Worm (Caenorhabditis elegans) whole organism, mixed stage, embryonic: Measurements from ENCODE around the gene T28F3.5.

Experiments
- M03D4.4 ChIP-seq: sonication (generic microtip); optimal IDR thresholded peaks from 2 replicates; lab custom pipeline; 2017; ENCODE audit warnings: mild to moderate bottlenecking, missing genetic modification characterization, missing compliant biosample characterization
- blmp-1 ChIP-seq: fragments of 150-350 bp; optimal IDR thresholded peaks from 2 replicates; lab custom pipeline; 2014; ENCODE audit warnings: missing biosample characterization, missing genetic modification characterization
- ceh-39 ChIP-seq: fragments of 150-350 bp; optimal IDR thresholded peaks from 2 replicates; lab custom pipeline; 2014; ENCODE audit warnings: missing biosample characterization, missing genetic modification characterization
- ceh-43 ChIP-seq: fragments of 200-800 bp; sonication (Bioruptor generic); optimal IDR thresholded peaks from 2 replicates; lab custom pipeline; 2018; ENCODE audit warnings: mild to moderate bottlenecking, missing genetic modification characterization, moderate library complexity, missing compliant biosample characterization
- ces-1 ChIP-seq: fragments of 150-350 bp; optimal IDR thresholded peaks from 2 replicates; lab custom pipeline; 2014; ENCODE audit warnings: missing biosample characterization, missing genetic modification reagents, missing genetic modification characterization
- cnd-1 ChIP-seq: fragments of 200-800 bp; sonication (Bioruptor generic); optimal IDR thresholded peaks from 2 replicates; lab custom pipeline; 2018; ENCODE audit warnings: mild to moderate bottlenecking, missing genetic modification characterization, missing compliant biosample characterization
- drap-1 ChIP-seq: fragments of 200-800 bp; sonication (Bioruptor generic); optimal IDR thresholded peaks from 3 replicates; lab custom pipeline; 2018; ENCODE audit warnings: mild to moderate bottlenecking, missing genetic modification characterization, missing compliant biosample characterization
- elt-1 ChIP-seq: sonication (generic microtip); optimal IDR thresholded peaks from 2 replicates; lab custom pipeline; 2017; ENCODE audit warnings: missing genetic modification characterization, mild to moderate bottlenecking, missing compliant biosample characterization, antibody characterized with exemption, moderate library complexity, borderline replicate concordance; ENCODE audit not compliant: insufficient read depth
- elt-3 ChIP-seq: fragments of 150-350 bp; optimal IDR thresholded peaks from 2 replicates; lab custom pipeline; 2014; ENCODE audit warnings: missing biosample characterization, missing genetic modification characterization
- flh-1 ChIP-seq: fragments of 200-800 bp; sonication (Bioruptor generic); optimal IDR thresholded peaks from 2 replicates; lab custom pipeline; 2018; ENCODE audit warnings: mild to moderate bottlenecking, missing genetic modification characterization, moderate library complexity, missing compliant biosample characterization
- ham-2 ChIP-seq: fragments of 200-800 bp; sonication (Bioruptor generic); optimal IDR thresholded peaks from 2 replicates; lab custom pipeline; 2018; ENCODE audit warnings: mild to moderate bottlenecking, missing genetic modification characterization, missing compliant biosample characterization
- hlh-1 ChIP-seq: fragments of 150-350 bp; optimal IDR thresholded peaks from 2 replicates; lab custom pipeline; 2014; ENCODE audit warnings: missing biosample characterization, missing genetic modification reagents, missing genetic modification characterization
- lin-13 ChIP-seq: fragments of 150-350 bp; optimal IDR thresholded peaks from 2 replicates; lab custom pipeline; 2014; ENCODE audit warnings: missing biosample characterization, missing genetic modification characterization
- lsy-2 ChIP-seq: fragments of 150-350 bp; optimal IDR thresholded peaks from 2 replicates; lab custom pipeline; 2014; ENCODE audit warnings: missing biosample characterization, missing genetic modification characterization
- mab-5 ChIP-seq: fragments of 150-350 bp; optimal IDR thresholded peaks from 2 replicates; lab custom pipeline; 2014; ENCODE audit warnings: missing biosample characterization, missing genetic modification characterization
- mep-1 ChIP-seq: fragments of 150-350 bp; optimal IDR thresholded peaks from 2 replicates; lab custom pipeline; 2017; ENCODE audit warnings: missing biosample characterization, missing genetic modification reagents, missing genetic modification characterization, inconsistent platforms
- mls-2 ChIP-seq: sonication (generic microtip); optimal IDR thresholded peaks from 2 replicates; lab custom pipeline; 2016; ENCODE audit warnings: mild to moderate bottlenecking, missing genetic modification characterization, moderate library complexity, missing compliant biosample characterization
- nhr-12 ChIP-seq: fragments of 150-350 bp; optimal IDR thresholded peaks from 2 replicates; lab custom pipeline; 2014; ENCODE audit warnings: missing biosample characterization, missing genetic modification characterization
- nhr-2 ChIP-seq: fragments of 150-350 bp; optimal IDR thresholded peaks from 2 replicates; lab custom pipeline; 2014; ENCODE audit warnings: missing biosample characterization, missing genetic modification characterization
- nhr-237 ChIP-seq: fragments of 150-350 bp; optimal IDR thresholded peaks from 2 replicates; lab custom pipeline; 2014; ENCODE audit warnings: missing biosample characterization, missing genetic modification characterization
- nhr-28 ChIP-seq: fragments of 150-350 bp; optimal IDR thresholded peaks from 2 replicates; lab custom pipeline; 2014; ENCODE audit warnings: missing biosample characterization, missing genetic modification characterization
- nhr-76 ChIP-seq: sonication (generic microtip); optimal IDR thresholded peaks from 2 replicates; lab custom pipeline; 2017; ENCODE audit warnings: missing biosample characterization, missing genetic modification characterization
- pha-4 ChIP-seq: fragments of 150-350 bp; optimal IDR thresholded peaks from 2 replicates; lab custom pipeline; 2018; ENCODE audit warnings: missing biosample characterization, missing genetic modification reagents, missing genetic modification characterization
- sem-2 ChIP-seq: fragments of 200-800 bp; sonication (Bioruptor generic); optimal IDR thresholded peaks from 2 replicates; lab custom pipeline; 2018; ENCODE audit warnings: mild to moderate bottlenecking, missing genetic modification characterization, missing compliant biosample characterization
- snpc-4 ChIP-seq: fragments of 150-350 bp; optimal IDR thresholded peaks from 2 replicates; lab custom pipeline; 2014; ENCODE audit warnings: missing biosample characterization, missing genetic modification characterization
- sptf-1 ChIP-seq: sonication (generic microtip); optimal IDR thresholded peaks from 2 replicates; lab custom pipeline; 2017; ENCODE audit warnings: mild to moderate bottlenecking, missing genetic modification characterization, moderate library complexity, missing compliant biosample characterization
- tbx-8 ChIP-seq: fragments of 200-800 bp; sonication (Bioruptor generic); optimal IDR thresholded peaks from 2 replicates; lab custom pipeline; 2018; ENCODE audit warnings: mild to moderate bottlenecking, missing genetic modification characterization, moderate library complexity, missing compliant biosample characterization
- unc-39 ChIP-seq: fragments of 150-350 bp; optimal IDR thresholded peaks from 2 replicates; lab custom pipeline; 2014; ENCODE audit warnings: missing biosample characterization, missing genetic modification characterization
- unc-62 ChIP-seq: fragments of 150-350 bp; optimal IDR thresholded peaks from 2 replicates; lab custom pipeline; 2014; ENCODE audit warnings: missing biosample characterization, missing genetic modification reagents, missing genetic modification characterization

The T28F3.5 gene

DNA sequence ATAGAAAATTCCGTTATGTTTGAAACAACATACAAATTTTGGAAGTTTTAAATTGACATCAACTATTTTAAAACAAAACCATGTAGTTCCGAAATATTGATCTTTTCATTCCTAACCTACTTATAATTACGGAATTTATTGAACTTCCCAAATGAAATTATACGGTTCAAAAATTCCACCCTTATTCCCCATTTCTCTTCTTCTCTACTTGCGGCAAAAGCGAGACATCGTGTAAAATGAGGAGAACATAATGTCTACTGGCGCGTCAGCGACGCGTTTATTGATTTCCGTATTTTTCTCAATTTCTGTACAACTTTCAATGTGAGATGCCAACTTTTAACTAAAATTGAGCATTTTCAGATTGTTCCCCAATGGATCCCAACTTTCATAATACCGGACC lies 34.2 kb downstream of the T28F3.5 start, which contains the start of gene ceh-88:
ceh-88 (plus strand) TSS at position 355 of the 400 bp plus-strand sequence.
- TF ChIP-seq mls-2 (tag; lab: Kevin White, UChicago) (no peak), flh-1 (GFP tag; lab: Kevin White, UChicago) (no peak), nhr-2 (tag; lab: Kevin White, UChicago) (no peak), ces-1 (GFP tag; lab: Kevin White, UChicago) (peak; percentile 84), nhr-237 (tag; lab: Kevin White, UChicago) (no peak), ceh-43 (GFP tag; lab: Kevin White, UChicago) (no peak), blmp-1 (tag; lab: Kevin White, UChicago) (no peak)

DNA sequence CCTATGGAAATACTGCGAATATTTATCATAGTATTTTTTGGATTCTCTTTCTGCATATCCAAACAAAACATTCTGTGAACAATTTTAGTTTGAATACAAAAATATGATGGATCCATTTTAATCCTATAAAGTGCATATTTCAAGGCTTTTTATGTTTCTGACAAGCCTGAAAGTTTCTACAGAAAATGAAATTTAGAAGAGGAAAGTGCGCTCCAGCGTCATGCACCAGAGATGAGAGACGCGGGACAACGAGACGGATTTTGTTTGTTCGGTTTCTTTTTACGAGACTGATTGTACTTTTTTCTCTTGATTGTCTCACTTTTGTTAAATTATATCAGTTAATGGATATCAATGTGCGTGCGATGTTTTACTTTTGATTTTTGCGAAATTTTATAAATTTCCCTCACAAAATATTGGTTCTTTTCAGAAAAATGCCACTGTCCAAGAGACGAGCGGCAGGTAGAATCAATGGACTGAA lies 36.5 kb downstream of the T28F3.5 start, which contains the start of gene C49C3.6:
C49C3.6 (plus strand) TSS at position 428 of the 478 bp plus-strand sequence.
- TF ChIP-seq ces-1 (GFP tag; lab: Kevin White, UChicago) (peak; percentile 73), elt-1 (tag; lab: Kevin White, UChicago) (no peak)

DNA sequence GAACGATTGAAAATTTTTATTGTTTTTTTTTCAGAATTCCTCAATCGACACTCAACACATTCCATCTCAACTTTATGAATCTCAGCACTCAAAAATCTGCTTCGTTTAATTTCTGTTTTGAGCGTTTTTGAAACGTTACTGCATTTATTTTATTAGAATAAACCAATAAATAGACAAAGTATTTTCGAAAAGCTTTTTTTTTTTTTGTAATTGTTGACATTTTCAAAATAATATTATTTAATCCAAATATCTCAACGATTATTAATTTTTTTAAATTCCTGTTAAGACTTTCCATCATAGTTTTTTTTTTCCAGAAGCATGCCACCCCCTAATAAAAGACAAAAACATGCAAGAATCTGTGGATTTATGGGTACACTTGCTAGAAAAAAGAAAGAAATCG lies 37.7 kb downstream of the T28F3.5 start, which contains the start of gene C49C3.7:
C49C3.7 (plus strand) TSS at position 301 of the 400 bp plus-strand sequence.
- TF ChIP-seq elt-1 (tag; lab: Kevin White, UChicago) (no peak), unc-39 (tag; lab: Kevin White, UChicago) (no peak), cnd-1 (tag; lab: Kevin White, UChicago) (no peak), lin-13 (tag; lab: Kevin White, UChicago) (no peak), M03D4.4 (tag; lab: Kevin White, UChicago) (no peak), snpc-4 (tag; lab: Kevin White, UChicago) (no peak), hlh-1 (no peak), ham-2 (GFP tag; lab: Kevin White, UChicago) (no peak), drap-1 (GFP tag; lab: Kevin White, UChicago) (no peak), blmp-1 (tag; lab: Kevin White, UChicago) (no peak), nhr-28 (tag; lab: Kevin White, UChicago) (no peak), lsy-2 (no peak), tbx-8 (GFP tag; lab: Kevin White, UChicago) (no peak), nhr-76 (tag; lab: Kevin White, UChicago) (no peak), mls-2 (tag; lab: Kevin White, UChicago) (no peak), sem-2 (GFP tag; lab: Kevin White, UChicago) (no peak), sptf-1 (tag; lab: Kevin White, UChicago) (no peak), nhr-12 (tag; lab: Kevin White, UChicago) (no peak), pha-4 (tag; lab: Kevin White, UChicago) (no peak)

DNA sequence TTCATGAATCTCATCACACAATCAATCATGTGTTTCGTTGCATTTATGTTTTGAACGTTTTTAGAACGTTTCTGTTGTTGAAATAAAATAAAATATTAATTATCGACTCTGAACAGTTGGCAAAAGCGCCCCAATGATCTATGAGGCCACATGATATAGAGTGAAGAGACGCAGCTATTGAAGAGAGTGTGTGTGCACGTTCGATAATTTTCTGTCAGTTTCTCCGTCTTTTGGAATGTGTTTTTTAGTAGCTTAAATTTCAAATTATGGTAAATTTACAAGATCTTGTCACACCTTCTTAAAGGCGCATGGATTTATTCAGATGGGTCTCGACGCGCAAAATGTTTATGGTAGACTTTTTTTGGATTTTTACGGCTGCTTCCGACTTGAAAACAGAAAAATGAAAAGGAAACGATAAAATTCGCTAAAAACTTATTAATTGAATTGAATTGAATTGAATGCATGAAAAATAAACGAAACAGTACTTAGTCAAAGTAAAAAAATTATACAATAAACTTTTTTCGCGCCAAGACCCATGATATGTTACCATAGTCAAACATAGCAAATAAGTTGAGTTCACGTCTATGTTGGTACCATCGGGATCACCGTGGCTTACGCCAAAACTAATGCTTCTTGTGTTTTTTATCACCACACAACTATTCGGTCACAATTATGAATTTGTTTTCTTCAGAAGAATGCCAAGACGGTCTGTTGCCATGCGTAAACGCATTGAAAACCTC lies 39.1 kb downstream of the T28F3.5 start, which contains the start of gene C49C3.15:
C49C3.15 (plus strand) TSS at position 690 of the 740 bp plus-strand sequence.
- TF ChIP-seq nhr-76 (tag; lab: Kevin White, UChicago) (no peak), unc-62 (GFP tag; lab: Kevin White, UChicago) (peak; percentile 35), ceh-43 (GFP tag; lab: Kevin White, UChicago) (peak; percentile 23), hlh-1 (peak; percentile 46), mab-5 (tag; lab: Kevin White, UChicago) (no peak), pha-4 (tag; lab: Kevin White, UChicago) (peak; percentile 18), mep-1 (tag; lab: Kevin White, UChicago) (peak; percentile 40), lsy-2 (no peak), elt-3 (tag; lab: Kevin White, UChicago) (no peak), nhr-2 (tag; lab: Kevin White, UChicago) (no peak), ceh-39 (tag; lab: Kevin White, UChicago) (peak; percentile 69), snpc-4 (tag; lab: Kevin White, UChicago) (no peak), ces-1 (GFP tag; lab: Kevin White, UChicago) (peak; percentile 31), unc-39 (tag; lab: Kevin White, UChicago) (no peak)
- TF ChIP-seq, all 35 proteins: peak for 7

DNA sequence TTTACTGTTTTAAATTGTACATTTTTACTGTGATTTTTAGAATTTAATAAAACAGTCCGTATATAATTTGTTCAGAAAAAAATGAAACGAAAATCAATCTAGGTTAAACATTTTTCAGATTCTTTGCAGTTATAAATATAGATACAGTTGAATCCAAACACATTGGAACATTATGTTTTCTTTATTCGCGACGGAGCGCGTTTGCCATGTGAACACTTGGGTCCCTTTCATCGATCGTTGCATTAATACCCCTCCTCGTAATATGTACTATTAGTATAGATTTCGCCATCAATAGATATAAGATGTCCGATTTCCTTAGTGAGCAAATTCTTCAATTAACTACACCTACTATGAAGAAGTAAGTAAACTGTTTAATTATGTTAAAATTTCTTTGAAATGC lies 40.4 kb downstream of the T28F3.5 start, which contains the start of gene C49C3.8:
C49C3.8 (plus strand) TSS at position 173 of the 400 bp plus-strand sequence.
- TF ChIP-seq ces-1 (GFP tag; lab: Kevin White, UChicago) (peak; percentile 43), elt-1 (tag; lab: Kevin White, UChicago) (no peak), mls-2 (tag; lab: Kevin White, UChicago) (no peak), mep-1 (tag; lab: Kevin White, UChicago) (no peak), ceh-39 (tag; lab: Kevin White, UChicago) (peak; percentile 59), hlh-1 (peak; percentile 53), snpc-4 (tag; lab: Kevin White, UChicago) (no peak)
